Worm (Caenorhabditis elegans) whole organism, L4/young adult: ENCODE results near the gene C25E10.16.

ENCODE experiments used
- dao-5 ChIP-seq: sonication (generic microtip); optimal IDR thresholded peaks from 2 replicates; lab custom pipeline; 2016; ENCODE audit warnings: missing genotype, missing genetic modification characterization, moderate library complexity, missing compliant biosample characterization
- him-1 ChIP-seq: sonication (generic microtip); optimal IDR thresholded peaks from 2 replicates; lab custom pipeline; 2016; ENCODE audit warnings: missing genotype, missing genetic modification reagents, missing genetic modification characterization, missing compliant biosample characterization

DNA sequence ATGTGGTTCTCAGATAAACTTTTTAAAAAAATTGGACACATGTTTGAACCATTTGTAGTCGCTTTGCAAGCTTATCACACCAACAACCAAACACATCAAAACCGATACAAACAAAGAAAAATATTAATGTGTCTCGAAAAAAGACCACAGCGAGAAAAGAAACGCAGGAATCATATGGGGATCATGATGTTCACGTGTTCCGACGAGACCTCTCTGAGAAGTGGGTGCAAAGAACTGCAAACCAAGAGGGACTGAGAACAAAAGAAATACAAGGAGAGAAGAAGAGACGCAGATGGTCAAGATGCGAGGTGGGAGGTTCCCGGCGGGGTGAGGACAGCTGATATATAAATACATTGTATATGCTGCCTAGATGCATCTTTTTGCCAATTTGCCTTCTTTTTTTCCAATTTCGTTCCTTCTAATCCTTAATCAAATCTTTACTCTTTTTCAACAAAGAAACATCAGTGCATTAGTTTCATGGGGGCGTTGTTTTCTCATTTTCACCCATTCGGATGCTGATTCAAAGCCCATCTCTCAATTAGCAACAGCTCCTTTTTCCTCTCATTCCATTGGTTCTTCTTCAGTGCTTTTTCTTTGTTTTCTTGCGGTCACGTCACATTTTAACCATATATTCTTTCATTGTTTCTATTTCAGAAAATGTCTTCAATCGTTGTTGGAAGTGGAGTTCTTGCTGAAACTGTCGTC lies 36.4 kb upstream of the C25E10.16 start, which contains the start of gene F21C10.10:
- no peak for TF ChIP-seq dao-5 (tag; lab: Kevin White, UChicago)
- TF ChIP-seq him-1 = no peak
